Fruit fly (Drosophila melanogaster) whole organism, embryonic: Measurements from ENCODE around the gene Pbp45.

ENCODE experiments used
- BEAF-32 ChIP-seq: fragments of 200-800 bp; sonication (Bioruptor generic); optimal IDR thresholded peaks from 3 replicates; lab custom pipeline; 2017; ENCODE audit warnings: missing biosample characterization, missing genetic modification characterization, mild to moderate bottlenecking, moderate library complexity, missing genetic modification reagents
- CG10543 ChIP-seq: fragments of 200-800 bp; sonication (Bioruptor generic); optimal IDR thresholded peaks from 3 replicates; lab custom pipeline; 2017; ENCODE audit warnings: missing biosample characterization, mild to moderate bottlenecking, missing genetic modification characterization, moderate library complexity
- CG14667 ChIP-seq: fragments of 200-800 bp; sonication (Bioruptor generic); IDR thresholded peaks from 2 replicates; pipeline ENCODE4 v1.3.6; 2022; ENCODE audit warnings: missing biosample characterization, missing genetic modification characterization
- CG30020 ChIP-seq: fragments of 200-800 bp; optimal IDR thresholded peaks from 2 replicates; lab custom pipeline; 2019; ENCODE audit warnings: missing biosample characterization, mild to moderate bottlenecking, missing genetic modification characterization, moderate library complexity
- CG3838 ChIP-seq: fragments of 200-800 bp; sonication (Bioruptor generic); optimal IDR thresholded peaks from 3 replicates; lab custom pipeline; 2016; ENCODE audit warnings: missing biosample characterization, missing genetic modification characterization
- CG4854 ChIP-seq: fragments of 200-800 bp; sonication (Bioruptor generic); optimal IDR thresholded peaks from 2 replicates; lab custom pipeline; 2016; ENCODE audit warnings: missing biosample characterization, missing genetic modification characterization, inconsistent platforms
- CG5245 ChIP-seq: fragments of 200-800 bp; sonication (Bioruptor generic); optimal IDR thresholded peaks from 3 replicates; lab custom pipeline; 2016; ENCODE audit warnings: missing biosample characterization, missing genetic modification characterization
- CG7372 ChIP-seq: fragments of 200-800 bp; sonication (Bioruptor generic); IDR thresholded peaks from 2 replicates; pipeline ENCODE4 v1.3.6; 2022; ENCODE audit warnings: missing biosample characterization, missing genetic modification characterization
- CG7987 ChIP-seq: fragments of 200-800 bp; sonication (Bioruptor generic); optimal IDR thresholded peaks from 2 replicates; lab custom pipeline; 2018; ENCODE audit warnings: missing biosample characterization, mild to moderate bottlenecking, missing genetic modification characterization, moderate library complexity
- CG8359 ChIP-seq: fragments of 200-800 bp; sonication (Bioruptor generic); optimal IDR thresholded peaks from 2 replicates; lab custom pipeline; 2017; ENCODE audit warnings: missing biosample characterization, mild to moderate bottlenecking, missing genetic modification characterization, borderline replicate concordance
- CG8388 ChIP-seq: fragments of 200-800 bp; sonication (Bioruptor generic); optimal IDR thresholded peaks from 2 replicates; lab custom pipeline; 2019; ENCODE audit warnings: missing biosample characterization, mild to moderate bottlenecking, missing genetic modification characterization, moderate library complexity
- CG9215 ChIP-seq: fragments of 200-800 bp; sonication (Bioruptor generic); IDR thresholded peaks from 2 replicates; pipeline ENCODE4 v1.3.6; 2022; ENCODE audit warnings: missing biosample characterization, missing genetic modification characterization
- CoRest ChIP-seq: fragments of 200-800 bp; sonication (Bioruptor generic); optimal IDR thresholded peaks from 3 replicates; lab custom pipeline; 2018; ENCODE audit warnings: missing biosample characterization, mild to moderate bottlenecking, missing genetic modification characterization, moderate library complexity
- D19A ChIP-seq: fragments of 200-800 bp; optimal IDR thresholded peaks from 3 replicates; lab custom pipeline; 2019; ENCODE audit warnings: missing biosample characterization, mild to moderate bottlenecking, missing genetic modification characterization, moderate library complexity
- Fer1 ChIP-seq: fragments of 200-800 bp; sonication (Bioruptor generic); optimal IDR thresholded peaks from 2 replicates; lab custom pipeline; 2017; ENCODE audit warnings: missing biosample characterization, mild to moderate bottlenecking, missing genetic modification characterization
- Jarid2 ChIP-seq: fragments of 200-800 bp; sonication (Bioruptor generic); optimal IDR thresholded peaks from 3 replicates; lab custom pipeline; 2017; ENCODE audit warnings: mild to moderate bottlenecking, missing biosample characterization, missing genetic modification reagents, missing genetic modification characterization
- Max ChIP-seq: fragments of 200-800 bp; sonication (Bioruptor generic); optimal IDR thresholded peaks from 2 replicates; lab custom pipeline; 2016; ENCODE audit warnings: missing biosample characterization, mild to moderate bottlenecking, missing genetic modification characterization
- NfI ChIP-seq: fragments of 200-800 bp; sonication (Bioruptor generic); optimal IDR thresholded peaks from 3 replicates; lab custom pipeline; 2018; ENCODE audit warnings: missing biosample characterization, mild to moderate bottlenecking, missing genetic modification characterization, moderate library complexity
- Taf1 ChIP-seq: fragments of 200-800 bp; sonication (Bioruptor generic); IDR thresholded peaks from 2 replicates; pipeline ENCODE4 v1.3.6; 2022; ENCODE audit warnings: missing biosample characterization, missing genetic modification characterization
- abd-A ChIP-seq: fragments of 200-800 bp; sonication (Bioruptor generic); optimal IDR thresholded peaks from 3 replicates; lab custom pipeline; 2019; ENCODE audit warnings: missing biosample characterization, mild to moderate bottlenecking, missing genetic modification characterization, moderate library complexity
- dm ChIP-seq: fragments of 200-800 bp; sonication (Bioruptor generic); optimal IDR thresholded peaks from 3 replicates; lab custom pipeline; 2016; ENCODE audit warnings: missing biosample characterization, missing genetic modification characterization
- ewg ChIP-seq: fragments of 200-800 bp; sonication (Bioruptor generic); optimal IDR thresholded peaks from 3 replicates; lab custom pipeline; 2017; ENCODE audit warnings: mild to moderate bottlenecking, missing biosample characterization, missing genetic modification reagents, missing genetic modification characterization
- fd3F ChIP-seq: fragments of 200-800 bp; sonication (Bioruptor generic); optimal IDR thresholded peaks from 2 replicates; lab custom pipeline; 2018; ENCODE audit warnings: missing biosample characterization, mild to moderate bottlenecking, missing genetic modification characterization, moderate library complexity
- fd64A ChIP-seq: fragments of 200-800 bp; sonication (Bioruptor generic); optimal IDR thresholded peaks from 3 replicates; lab custom pipeline; 2018; ENCODE audit warnings: missing biosample characterization, mild to moderate bottlenecking, missing genetic modification characterization
- jing ChIP-seq: fragments of 200-800 bp; sonication (Bioruptor generic); optimal IDR thresholded peaks from 2 replicates; lab custom pipeline; 2018; ENCODE audit warnings: missing biosample characterization, mild to moderate bottlenecking, missing genetic modification characterization
- jumu ChIP-seq: fragments of 200-800 bp; sonication (Bioruptor generic); optimal IDR thresholded peaks from 3 replicates; lab custom pipeline; 2016; ENCODE audit warnings: missing biosample characterization, missing genetic modification characterization
- knrl ChIP-seq: fragments of 200-800 bp; sonication (Bioruptor generic); IDR thresholded peaks from 3 replicates; pipeline ENCODE4 v1.3.6; 2022; ENCODE audit warnings: missing biosample characterization, missing genetic modification characterization; ENCODE audit not compliant: partially characterized antibody
- nom ChIP-seq: fragments of 200-800 bp; sonication (Bioruptor generic); optimal IDR thresholded peaks from 2 replicates; lab custom pipeline; 2017; ENCODE audit warnings: missing biosample characterization, missing genetic modification characterization, mild to moderate bottlenecking, moderate library complexity, missing genetic modification reagents
- pan ChIP-seq, 4 experiments: fragments of >200 bp in 3 of 4; fragments of 200-800 bp in 1 of 4; sonication (Bioruptor generic) in 1 of 4; optimal IDR thresholded peaks in 3 of 4; IDR thresholded peaks in 1 of 4; 2 replicates each; pipeline versions ENCODE4 v1.3.6 to Lab custom; 2017 to 2022; ENCODE audit warnings: missing biosample characterization in 2 of 4, missing genetic modification characterization in 2 of 4, mixed read lengths in 1 of 4
- pho ChIP-seq: fragments of 200-800 bp; sonication (Bioruptor generic); optimal IDR thresholded peaks from 2 replicates; lab custom pipeline; 2016; ENCODE audit warnings: missing biosample characterization, missing genetic modification characterization
- pum ChIP-seq: fragments of 200-800 bp; sonication (Bioruptor generic); optimal IDR thresholded peaks from 2 replicates; lab custom pipeline; 2016; ENCODE audit warnings: missing biosample characterization, missing genetic modification characterization
- repo ChIP-seq: fragments of 200-800 bp; sonication (Bioruptor generic); optimal IDR thresholded peaks from 2 replicates; lab custom pipeline; 2016; ENCODE audit warnings: missing biosample characterization, missing genetic modification characterization
- sens ChIP-seq: fragments of 200-800 bp; sonication (Bioruptor generic); peaks from one replicate; lab custom pipeline; 2016; ENCODE audit warnings: missing biosample characterization, missing genetic modification characterization
- sim ChIP-seq: fragments of 200-800 bp; sonication (Bioruptor generic); IDR thresholded peaks from 2 replicates; pipeline ENCODE4 v1.3.6; 2022; ENCODE audit warnings: missing biosample characterization, missing genetic modification characterization
- sisA ChIP-seq: fragments of 200-800 bp; sonication (Bioruptor generic); IDR thresholded peaks from 2 replicates; pipeline ENCODE4 v1.3.6; 2022; ENCODE audit warnings: missing biosample characterization, missing genetic modification characterization
- sob ChIP-seq: fragments of 200-800 bp; sonication (Bioruptor generic); IDR thresholded peaks from 2 replicates; pipeline ENCODE4 v1.3.6; 2022; ENCODE audit warnings: missing biosample characterization, missing genetic modification characterization
- tio ChIP-seq: fragments of 200-800 bp; sonication (Bioruptor generic); optimal IDR thresholded peaks from 2 replicates; lab custom pipeline; 2017; ENCODE audit warnings: missing biosample characterization, missing genetic modification characterization, inconsistent platforms
- tna ChIP-seq: fragments of 200-800 bp; sonication (Bioruptor generic); IDR thresholded peaks from 2 replicates; pipeline ENCODE4 v1.3.6; 2022; ENCODE audit warnings: missing biosample characterization, missing genetic modification characterization; ENCODE audit not compliant: partially characterized antibody
- toy ChIP-seq: fragments of 200-800 bp; sonication (Bioruptor generic); IDR thresholded peaks from 2 replicates; pipeline ENCODE4 v1.3.6; 2022; ENCODE audit warnings: missing biosample characterization, missing genetic modification characterization
- vfl ChIP-seq: fragments of 200-800 bp; sonication (Bioruptor generic); optimal IDR thresholded peaks from 2 replicates; lab custom pipeline; 2016; ENCODE audit warnings: missing biosample characterization, missing genetic modification characterization
- zen ChIP-seq: fragments of 200-800 bp; sonication (Bioruptor generic); optimal IDR thresholded peaks from 3 replicates; lab custom pipeline; 2018; ENCODE audit warnings: missing biosample characterization, mild to moderate bottlenecking, missing genetic modification characterization, moderate library complexity
- zf30C ChIP-seq: fragments of 200-800 bp; sonication (Bioruptor generic); optimal IDR thresholded peaks from 3 replicates; lab custom pipeline; 2018; ENCODE audit warnings: missing biosample characterization, mild to moderate bottlenecking, missing genetic modification characterization
- zfh2 ChIP-seq: fragments of 200-800 bp; sonication (Bioruptor generic); optimal IDR thresholded peaks from 2 replicates; lab custom pipeline; 2016; ENCODE audit warnings: missing biosample characterization, missing genetic modification characterization

Pbp45 gene

DNA sequence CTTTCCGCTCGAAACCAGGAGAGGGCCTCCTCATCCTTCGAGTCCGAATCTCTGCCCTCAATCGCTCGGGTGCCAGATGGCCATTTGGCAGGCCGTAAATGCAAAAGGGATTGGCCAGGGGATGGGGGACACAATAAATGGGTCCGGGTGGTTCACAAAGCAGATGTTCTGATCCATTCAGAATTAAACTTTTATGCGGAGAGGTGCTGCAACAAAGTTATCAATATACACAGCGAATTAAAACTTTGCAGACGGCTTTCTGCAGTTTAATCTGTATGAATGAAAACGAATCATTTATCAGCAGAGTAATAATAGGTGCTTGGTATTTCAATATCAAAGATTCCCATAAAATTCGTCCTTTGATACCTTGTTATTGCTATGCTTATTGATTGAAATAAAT lies 32.0 kb downstream of the Pbp45 start:
- TF ChIP-seq pum (GFP tag; lab: Kevin White, UChicago) (no peak), abd-A (peak; percentile 32), CG7372 (no peak)
- TF ChIP-seq, all 482 proteins: peak for 1

DNA sequence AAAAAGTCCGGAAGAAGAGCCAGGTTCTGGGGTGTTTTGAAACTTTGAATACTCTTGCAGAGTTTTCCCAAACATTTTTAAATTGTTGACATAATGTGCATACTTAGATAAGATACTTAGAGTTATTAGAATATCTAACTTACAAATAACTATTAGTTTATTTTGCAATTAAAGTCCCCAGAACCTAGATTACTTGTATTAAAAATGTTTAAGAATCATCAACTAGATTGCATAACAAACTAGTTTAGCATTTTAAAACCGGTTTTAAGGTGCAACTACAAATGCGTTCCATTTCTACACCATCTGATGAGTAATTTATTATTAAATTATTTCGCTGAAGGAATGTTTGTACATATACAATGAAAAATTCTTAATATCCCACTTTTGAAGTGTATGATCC lies 33.0 kb downstream of the Pbp45 start:
- TF ChIP-seq sob (GFP tag; lab: Robert Waterston, UW) (no peak), D19A (peak; percentile 68), tna (GFP tag; lab: Robert Waterston, UW) (no peak)
- TF ChIP-seq, all 482 proteins: peak for 1

DNA sequence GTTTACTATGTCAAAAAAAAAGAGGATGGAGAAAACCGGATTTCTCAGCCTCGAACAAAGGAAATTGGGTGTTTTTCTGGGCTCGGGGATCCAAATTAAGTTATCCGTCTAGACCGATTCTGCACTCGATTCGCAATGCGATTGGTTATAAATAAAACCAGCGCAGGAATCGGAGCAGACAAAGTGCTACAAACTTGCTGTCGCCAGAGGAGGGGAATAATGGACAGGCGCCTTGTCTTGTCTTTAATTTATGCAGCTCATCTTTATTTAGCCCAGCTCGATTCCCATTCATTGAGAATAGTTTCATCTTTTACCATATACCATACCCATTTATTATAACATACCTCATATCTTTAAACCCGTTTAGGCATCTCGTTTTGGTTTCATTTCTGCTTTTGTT lies 34.6 kb downstream of the Pbp45 start:
- TF ChIP-seq pan (optimal IDR thresholded peaks at IDR 0.05; lab: Kevin White, UChicago) (no peak), pan (GFP tag; optimal IDR thresholded peaks at IDR 0.05 in 1 of 2, IDR thresholded peaks at IDR 0.05 in 1 of 2) (peak in 1 of 2 experiments; percentile 13), CG30020 (no peak), Taf1 (GFP tag; lab: Robert Waterston, UW) (no peak), CG8388 (GFP tag; lab: Kevin White, UChicago) (no peak)

DNA sequence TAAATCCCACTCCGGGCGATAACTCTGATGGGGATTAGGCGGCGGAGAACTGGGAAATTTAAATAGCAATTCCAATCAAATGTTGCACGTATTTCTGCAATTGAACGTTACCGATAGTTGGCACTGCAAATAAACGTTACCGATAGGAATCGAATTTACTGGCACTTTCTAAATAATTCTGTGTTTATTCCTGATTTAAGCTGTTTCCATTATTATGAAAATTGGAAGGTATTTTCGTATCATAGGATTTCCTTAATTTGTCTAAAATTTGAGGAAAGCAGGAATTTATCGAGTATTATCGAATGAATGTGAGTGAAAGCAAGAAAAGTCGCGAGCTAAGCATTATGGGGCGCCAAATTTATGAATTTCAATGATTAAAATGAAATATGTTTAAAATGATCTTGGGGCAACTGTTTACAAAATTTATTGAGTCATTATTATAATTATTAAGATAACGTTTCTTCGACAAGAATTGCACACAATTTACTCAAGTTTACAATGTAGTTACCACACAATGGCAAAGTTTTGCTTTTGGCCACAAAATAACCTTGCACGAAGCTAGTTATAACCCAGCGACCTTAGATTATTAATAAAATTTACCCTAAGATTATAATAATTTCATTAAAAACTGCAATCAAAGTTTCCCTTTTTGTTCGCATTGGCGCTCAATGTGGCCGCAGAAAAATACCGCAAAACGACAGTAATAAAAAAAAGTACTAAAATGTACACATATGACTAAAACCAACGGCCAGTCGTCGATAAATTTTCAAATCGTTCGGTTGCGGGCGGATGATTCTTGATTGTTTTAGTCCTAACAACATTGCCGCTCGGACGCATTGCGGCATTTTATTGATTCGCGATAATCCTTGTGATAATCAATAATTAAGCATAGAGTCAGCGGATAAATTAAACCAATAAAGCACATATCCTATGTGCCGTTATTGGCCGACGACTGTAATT lies 35.5 kb downstream of the Pbp45 start, which contains the start of gene alpha-Man-IIb:
alpha-Man-IIb (plus strand) TSS at position 747 of the 960 bp plus-strand sequence.
- peak; percentile 81 for TF ChIP-seq sens (GFP tag; lab: Kevin White, UChicago)
- peak; percentile 34 for TF ChIP-seq CG7987 (GFP tag; lab: Kevin White, UChicago)
- TF ChIP-seq zfh2 (GFP tag; lab: Kevin White, UChicago): no peak
- TF ChIP-seq dm (GFP tag; lab: Kevin White, UChicago): no peak
- TF ChIP-seq zen (tag; lab: Kevin White, UChicago): no peak
- TF ChIP-seq CG9215: no peak
- no peak for TF ChIP-seq toy
- TF ChIP-seq Jarid2 (GFP tag; lab: Kevin White, UChicago): peak; percentile 95
- TF ChIP-seq CG10543: no peak
- TF ChIP-seq ewg (GFP tag; lab: Kevin White, UChicago): no peak
- TF ChIP-seq CoRest (tag; lab: Kevin White, UChicago): peak; percentile 34
- TF ChIP-seq jing (GFP tag; lab: Kevin White, UChicago): no peak
- peak; percentile 17 for TF ChIP-seq nom (GFP tag; lab: Kevin White, UChicago)
- no peak for TF ChIP-seq CG4854 (GFP tag; lab: Kevin White, UChicago)
- TF ChIP-seq CG3838 (GFP tag; lab: Kevin White, UChicago): no peak
- no peak for TF ChIP-seq sisA
- TF ChIP-seq sim (GFP tag; lab: Robert Waterston, UW): no peak
- peak; percentile 52 for TF ChIP-seq fd64A (GFP tag; lab: Kevin White, UChicago)
- TF ChIP-seq BEAF-32 (GFP tag; lab: Kevin White, UChicago): peak; percentile 80
- no peak for TF ChIP-seq NfI (GFP tag; lab: Kevin White, UChicago)
- no peak for TF ChIP-seq vfl
- TF ChIP-seq CG14667 (GFP tag; lab: Robert Waterston, UW): no peak
- peak; percentile 25 for TF ChIP-seq CG30020
- peak; percentile 4 for TF ChIP-seq Fer1 (GFP tag; lab: Kevin White, UChicago)
- no peak for TF ChIP-seq CG5245
- TF ChIP-seq Max (GFP tag; lab: Kevin White, UChicago): peak; percentile 40
- TF ChIP-seq repo (GFP tag; lab: Kevin White, UChicago): no peak
- no peak for TF ChIP-seq CG8359 (GFP tag; lab: Kevin White, UChicago)
- no peak for TF ChIP-seq jumu
- no peak for TF ChIP-seq zf30C (GFP tag; lab: Kevin White, UChicago)
- peak; percentile 83; the same call in 2 of the 3 replicates for TF ChIP-seq knrl (GFP tag; lab: Robert Waterston, UW)
- TF ChIP-seq tio (GFP tag; lab: Kevin White, UChicago): no peak
- TF ChIP-seq pho (GFP tag; lab: Kevin White, UChicago): no peak
- no peak for TF ChIP-seq fd3F (GFP tag; lab: Kevin White, UChicago)
